Worm (Caenorhabditis elegans) whole organism, young adult: ENCODE measurements around the gene cah-2.

Experiments used
- B0019.2 ChIP-seq: fragments of 200-800 bp; sonication (Bioruptor generic); conservative IDR thresholded peaks from 2 replicates; pipeline ENCODE4 v1.3.6; 2022; ENCODE audit warnings: missing genetic modification reagents, missing genetic modification characterization, missing compliant biosample characterization
- B0261.1 ChIP-seq: sonication (generic microtip); optimal IDR thresholded peaks from 2 replicates; lab custom pipeline; 2016; ENCODE audit warnings: mild to moderate bottlenecking, missing genetic modification characterization, moderate library complexity, missing compliant biosample characterization
- B0336.3 ChIP-seq: fragments of 200-800 bp; sonication (Bioruptor generic); IDR thresholded peaks from 2 replicates; pipeline ENCODE4 v1.3.6; 2022; ENCODE audit warnings: missing genetic modification characterization, missing compliant biosample characterization
- C06A6.2 ChIP-seq: fragments of 200-800 bp; sonication (Bioruptor generic); conservative IDR thresholded peaks from 2 replicates; pipeline ENCODE4 v1.3.6; 2022; ENCODE audit warnings: missing genetic modification characterization, missing compliant biosample characterization
- F10E7.11 ChIP-seq: sonication (generic microtip); optimal IDR thresholded peaks from 2 replicates; lab custom pipeline; 2017; ENCODE audit warnings: mild to moderate bottlenecking, missing genetic modification characterization, moderate library complexity, missing compliant biosample characterization
- F22D6.2 ChIP-seq: sonication (generic microtip); optimal IDR thresholded peaks from 2 replicates; lab custom pipeline; 2016; ENCODE audit warnings: mild to moderate bottlenecking, missing genetic modification characterization, missing compliant biosample characterization
- F33H1.4 ChIP-seq: fragments of 200-800 bp; sonication (Bioruptor generic); IDR thresholded peaks from 2 replicates; pipeline ENCODE4 v1.3.6; 2022; ENCODE audit warnings: missing genetic modification reagents, missing genetic modification characterization, missing compliant biosample characterization
- F39B2.1 ChIP-seq: fragments of 200-800 bp; sonication (Bioruptor generic); IDR thresholded peaks from 2 replicates; pipeline ENCODE4 v1.3.6; 2022; ENCODE audit warnings: missing genetic modification reagents, missing genetic modification characterization, missing compliant biosample characterization
- F49E8.2 ChIP-seq: sonication (generic microtip); optimal IDR thresholded peaks from 3 replicates; lab custom pipeline; 2017; ENCODE audit warnings: missing genetic modification characterization, mild to moderate bottlenecking, missing compliant biosample characterization, antibody characterized with exemption, moderate library complexity; ENCODE audit not compliant: insufficient read depth
- F52B5.7 ChIP-seq: sonication (generic microtip); optimal IDR thresholded peaks from 2 replicates; lab custom pipeline; 2016; ENCODE audit warnings: mild to moderate bottlenecking, missing genetic modification characterization, missing compliant biosample characterization
- T07F8.4 ChIP-seq: sonication (generic microtip); optimal IDR thresholded peaks from 2 replicates; lab custom pipeline; 2016; ENCODE audit warnings: mild to moderate bottlenecking, missing genetic modification characterization, moderate library complexity, missing compliant biosample characterization
- Y56A3A.18 ChIP-seq: fragments of 200-800 bp; sonication (Bioruptor generic); IDR thresholded peaks from 2 replicates; pipeline ENCODE4 v1.3.6; 2022; ENCODE audit warnings: missing genetic modification reagents, missing genetic modification characterization, missing compliant biosample characterization
- Y67H2A.10 ChIP-seq: fragments of 200-800 bp; sonication (Bioruptor generic); conservative IDR thresholded peaks from 2 replicates; pipeline ENCODE4 v1.3.6; 2022; ENCODE audit warnings: missing genetic modification reagents, missing genetic modification characterization, missing compliant biosample characterization
- akir-1 ChIP-seq: fragments of 200-800 bp; sonication (Bioruptor generic); optimal IDR thresholded peaks from 2 replicates; lab custom pipeline; 2018; ENCODE audit warnings: mild to moderate bottlenecking, missing genetic modification characterization, moderate library complexity, missing compliant biosample characterization
- ama-1 ChIP-seq, 3 experiments: fragments of 150-350 bp in 1 of 3; sonication (generic microtip) in 2 of 3; optimal IDR thresholded peaks; 2 replicates each; lab custom pipeline; 2014 to 2018; ENCODE audit warnings: missing biosample characterization in 2 of 3, missing genetic modification characterization in 2 of 3, missing genetic modification reagents in 2 of 3
- aptf-3 ChIP-seq: fragments of 200-800 bp; sonication (Bioruptor generic); IDR thresholded peaks from 2 replicates; pipeline ENCODE4 v1.3.6; 2022; ENCODE audit warnings: missing genetic modification characterization, missing compliant biosample characterization
- athp-1 ChIP-seq: sonication (generic microtip); optimal IDR thresholded peaks from 2 replicates; lab custom pipeline; 2017; ENCODE audit warnings: mild to moderate bottlenecking, missing genetic modification characterization, missing compliant biosample characterization
- bed-2 ChIP-seq: fragments of 200-800 bp; sonication (Bioruptor generic); IDR thresholded peaks from 2 replicates; pipeline ENCODE4 v1.3.6; 2022; ENCODE audit warnings: missing genetic modification reagents, missing genetic modification characterization, missing compliant biosample characterization
- ceh-27 ChIP-seq: fragments of 200-800 bp; sonication (Bioruptor generic); optimal IDR thresholded peaks from 2 replicates; lab custom pipeline; 2018; ENCODE audit warnings: mild to moderate bottlenecking, missing genetic modification characterization, moderate library complexity, missing compliant biosample characterization
- ceh-79 ChIP-seq: sonication (generic microtip); optimal IDR thresholded peaks from 2 replicates; lab custom pipeline; 2017; ENCODE audit warnings: mild to moderate bottlenecking, missing genetic modification characterization, missing compliant biosample characterization
- ceh-91 ChIP-seq: fragments of 200-800 bp; sonication (Bioruptor generic); IDR thresholded peaks from 2 replicates; pipeline ENCODE4 v1.3.6; 2022; ENCODE audit warnings: missing genetic modification reagents, missing genetic modification characterization, missing compliant biosample characterization
- die-1 ChIP-seq: sonication (generic microtip); optimal IDR thresholded peaks from 2 replicates; lab custom pipeline; 2016; ENCODE audit warnings: missing genotype, mild to moderate bottlenecking, missing genetic modification characterization, missing compliant biosample characterization
- egl-18 ChIP-seq: fragments of 200-800 bp; sonication (Bioruptor generic); IDR thresholded peaks from 2 replicates; pipeline ENCODE4 v1.3.6; 2022; ENCODE audit warnings: missing genetic modification reagents, missing genetic modification characterization, missing compliant biosample characterization
- hmg-1.2 ChIP-seq: fragments of 200-800 bp; sonication (Bioruptor generic); IDR thresholded peaks from 2 replicates; pipeline ENCODE4 v1.3.6; 2022; ENCODE audit warnings: missing genetic modification reagents, missing genetic modification characterization, missing compliant biosample characterization
- hrde-1 ChIP-seq: sonication (generic microtip); optimal IDR thresholded peaks from 2 replicates; lab custom pipeline; 2016; ENCODE audit warnings: missing genetic modification characterization, mild to moderate bottlenecking, missing compliant biosample characterization, moderate library complexity, missing genotype, missing genetic modification reagents, borderline replicate concordance
- lag-1 ChIP-seq: fragments of 200-800 bp; sonication (Bioruptor generic); IDR thresholded peaks from 2 replicates; pipeline ENCODE4 v1.3.6; 2022; ENCODE audit warnings: missing genetic modification reagents, missing genetic modification characterization, missing compliant biosample characterization
- lin-26 ChIP-seq: fragments of 200-800 bp; sonication (Bioruptor generic); IDR thresholded peaks from 2 replicates; pipeline ENCODE4 v1.3.6; 2022; ENCODE audit warnings: missing genetic modification reagents, missing genetic modification characterization, missing compliant biosample characterization
- lin-40 ChIP-seq: sonication (generic microtip); optimal IDR thresholded peaks from 2 replicates; lab custom pipeline; 2016; ENCODE audit warnings: missing genetic modification characterization, mild to moderate bottlenecking, missing compliant biosample characterization, missing genotype, missing genetic modification reagents
- lir-1 ChIP-seq: fragments of 200-800 bp; sonication (Bioruptor generic); conservative IDR thresholded peaks from 2 replicates; pipeline ENCODE4 v1.3.6; 2022; ENCODE audit warnings: missing genetic modification reagents, missing genetic modification characterization, missing compliant biosample characterization
- madf-3 ChIP-seq: fragments of 200-800 bp; sonication (Bioruptor generic); IDR thresholded peaks from 2 replicates; pipeline ENCODE4 v1.3.6; 2022; ENCODE audit warnings: missing genetic modification reagents, missing genetic modification characterization, missing compliant biosample characterization
- nfya-1 ChIP-seq: sonication (generic microtip); optimal IDR thresholded peaks from 2 replicates; lab custom pipeline; 2017; ENCODE audit warnings: antibody characterized with exemption, missing compliant biosample characterization, missing genetic modification characterization, borderline replicate concordance; ENCODE audit not compliant: insufficient read depth
- nhr-27 ChIP-seq: fragments of 200-800 bp; sonication (Bioruptor generic); optimal IDR thresholded peaks from 2 replicates; lab custom pipeline; 2018; ENCODE audit warnings: mild to moderate bottlenecking, missing genetic modification characterization, moderate library complexity, missing compliant biosample characterization
- nhr-80 ChIP-seq: sonication (generic microtip); optimal IDR thresholded peaks from 2 replicates; lab custom pipeline; 2016; ENCODE audit warnings: missing genetic modification characterization, missing compliant biosample characterization
- tbp1 ChIP-seq: fragments of 200-800 bp; sonication (Bioruptor generic); optimal IDR thresholded peaks from 2 replicates; lab custom pipeline; 2018; ENCODE audit warnings: mild to moderate bottlenecking, missing genetic modification characterization, missing compliant biosample characterization
- tlf-1 ChIP-seq: fragments of 200-800 bp; sonication (Bioruptor generic); optimal IDR thresholded peaks from 2 replicates; lab custom pipeline; 2018; ENCODE audit warnings: mild to moderate bottlenecking, missing genetic modification characterization, missing compliant biosample characterization
- zfh-2 ChIP-seq: fragments of 200-800 bp; sonication (Bioruptor generic); conservative IDR thresholded peaks from 2 replicates; pipeline ENCODE4 v1.3.6; 2022; ENCODE audit warnings: missing genetic modification reagents, missing genetic modification characterization, missing compliant biosample characterization
- zim-3 ChIP-seq: sonication (generic microtip); optimal IDR thresholded peaks from 2 replicates; lab custom pipeline; 2017; ENCODE audit warnings: mild to moderate bottlenecking, missing genetic modification characterization, moderate library complexity, missing compliant biosample characterization
- ztf-25 ChIP-seq: fragments of 200-800 bp; sonication (Bioruptor generic); IDR thresholded peaks from 2 replicates; pipeline ENCODE4 v1.3.6; 2022; ENCODE audit warnings: missing genetic modification reagents, missing genetic modification characterization, missing compliant biosample characterization
- ztf-28 ChIP-seq: fragments of 200-800 bp; sonication (Bioruptor generic); IDR thresholded peaks from 2 replicates; pipeline ENCODE4 v1.3.6; 2022; ENCODE audit warnings: missing genetic modification reagents, missing genetic modification characterization, missing compliant biosample characterization
- ztf-3 ChIP-seq: fragments of 200-800 bp; sonication (Bioruptor generic); optimal IDR thresholded peaks from 2 replicates; lab custom pipeline; 2018; ENCODE audit warnings: mild to moderate bottlenecking, missing genetic modification characterization, missing compliant biosample characterization

Gene cah-2

ce11 chrII:7465519-7465918 is 17.4 kb downstream of the cah-2 start, which contains the start of gene sro-1:
sro-1 (minus strand) TSS chrII:7465619.
- TF ChIP-seq F33H1.4 (GFP tag; lab: Robert Waterston, UW) (no peak), lin-26 (no peak), die-1 (tag; lab: Kevin White, UChicago) (no peak), F52B5.7 (tag; lab: Kevin White, UChicago) (no peak), tlf-1 (GFP tag; lab: Kevin White, UChicago) (no peak), ztf-3 (GFP tag; lab: Kevin White, UChicago) (no peak), akir-1 (GFP tag; lab: Kevin White, UChicago) (no peak), F22D6.2 (tag; lab: Kevin White, UChicago) (no peak), lin-40 (no peak), tbp1 (GFP tag; lab: Kevin White, UChicago) (no peak), egl-18 (GFP tag; lab: Robert Waterston, UW) (no peak), ceh-27 (GFP tag; lab: Kevin White, UChicago) (no peak)

ce11 chrII:7459205-7459604 is 23.7 kb downstream of the cah-2 start, which contains the start of gene D1022.2:
D1022.2 (plus strand) TSS chrII:7459505.
- TF ChIP-seq ceh-79 (tag; lab: Kevin White, UChicago) (no peak), tlf-1 (GFP tag; lab: Kevin White, UChicago) (no peak), ztf-25 (GFP tag; lab: Robert Waterston, UW) (no peak), nfya-1 (tag; lab: Kevin White, UChicago) (no peak), zfh-2 (GFP tag; lab: Robert Waterston, UW) (no peak)

ce11 chrII:7458706-7459105 is 24.2 kb downstream of the cah-2 start, which contains the start of gene D1022.5:
D1022.5 (minus strand) TSS chrII:7458806.
- no peak for TF ChIP-seq Y56A3A.18 (GFP tag; lab: Robert Waterston, UW)
- TF ChIP-seq bed-2 (GFP tag; lab: Robert Waterston, UW), result no peak
- TF ChIP-seq athp-1 (tag; lab: Kevin White, UChicago), result no peak
- no peak for TF ChIP-seq ztf-28
- no peak for TF ChIP-seq nfya-1 (tag; lab: Kevin White, UChicago)
- TF ChIP-seq lir-1 (GFP tag; lab: Robert Waterston, UW), result no peak
- no peak for TF ChIP-seq F39B2.1 (GFP tag; lab: Robert Waterston, UW)
- TF ChIP-seq B0336.3 (GFP tag; lab: Robert Waterston, UW), result no peak
- TF ChIP-seq ztf-3 (GFP tag; lab: Kevin White, UChicago), result no peak
- TF ChIP-seq madf-3 (GFP tag; lab: Robert Waterston, UW), result no peak
- no peak for TF ChIP-seq hrde-1 (tag; lab: Kevin White, UChicago)
- no peak for TF ChIP-seq zim-3 (tag; lab: Kevin White, UChicago)

ce11 chrII:7457210-7457609 is 25.7 kb downstream of the cah-2 start, which contains the start of gene D1022.4:
D1022.4 (minus strand) TSS chrII:7457292.
- no peak for TF ChIP-seq B0261.1 (tag; lab: Kevin White, UChicago)
- peak; percentile 15; the same call in 1 of the 2 replicates for TF ChIP-seq hmg-1.2 (GFP tag; lab: Robert Waterston, UW)
- peak; percentile 30 for TF ChIP-seq nhr-80 (tag; lab: Kevin White, UChicago)

ce11 chrII:7456184-7456583 is 26.7 kb downstream of the cah-2 start, which contains the start of gene D1022.3:
D1022.3 (minus strand) TSS chrII:7456284.
- TF ChIP-seq T07F8.4 (tag; lab: Kevin White, UChicago), result no peak
- no peak for TF ChIP-seq bed-2 (GFP tag; lab: Robert Waterston, UW)
- no peak for TF ChIP-seq F33H1.4 (GFP tag; lab: Robert Waterston, UW)
- no peak for TF ChIP-seq B0019.2 (GFP tag; lab: Robert Waterston, UW)
- TF ChIP-seq aptf-3, result no peak
- no peak for TF ChIP-seq ama-1 (optimal IDR thresholded peaks at IDR 0.05; lab: Kevin White, UChicago)
- no peak for TF ChIP-seq ama-1 (GFP tag; optimal IDR thresholded peaks at IDR 0.05; lab: Kevin White, UChicago)
- no peak for TF ChIP-seq F49E8.2 (tag; lab: Kevin White, UChicago)
- no peak for TF ChIP-seq Y67H2A.10
- TF ChIP-seq ceh-91 (GFP tag; lab: Robert Waterston, UW), result no peak
- TF ChIP-seq nhr-27, result no peak
- no peak for TF ChIP-seq C06A6.2 (GFP tag; lab: Robert Waterston, UW)
- TF ChIP-seq F10E7.11 (tag; lab: Kevin White, UChicago), result no peak
- no peak for TF ChIP-seq lag-1 (GFP tag; lab: Robert Waterston, UW)
